Worm (Caenorhabditis elegans) whole organism, L4 larva: ENCODE measurements around the gene sre-5.
A peak's percentile ranks its signal among the peaks of the same experiment; 100 is the strongest.

Source experiments
- F10B5.3 ChIP-seq: sonication (generic microtip); optimal IDR thresholded peaks from 2 replicates; lab custom pipeline; 2016; ENCODE audit warnings: mild to moderate bottlenecking, missing genetic modification characterization, missing compliant biosample characterization
- T20F7.1 ChIP-seq: fragments of 200-800 bp; sonication (Bioruptor generic); optimal IDR thresholded peaks from 2 replicates; lab custom pipeline; 2018; ENCODE audit warnings: mild to moderate bottlenecking, missing genetic modification characterization, missing compliant biosample characterization
- T26A8.4 ChIP-seq: fragments of 200-800 bp; sonication (Bioruptor generic); IDR thresholded peaks from 2 replicates; pipeline ENCODE4 v1.3.6; 2022; ENCODE audit warnings: missing genetic modification characterization, missing compliant biosample characterization
- aha-1 ChIP-seq: fragments of 150-350 bp; peaks from one replicate; lab custom pipeline; 2014; ENCODE audit warnings: missing biosample characterization, missing genetic modification characterization
- ceh-28 ChIP-seq: fragments of 150-350 bp; optimal IDR thresholded peaks from 2 replicates; lab custom pipeline; 2014; ENCODE audit warnings: missing biosample characterization, missing genetic modification reagents, missing genetic modification characterization
- ceh-44 ChIP-seq: fragments of 200-800 bp; sonication (Bioruptor generic); IDR thresholded peaks from 2 replicates; pipeline ENCODE4 v1.3.6; 2022; ENCODE audit warnings: missing genetic modification reagents, missing genetic modification characterization, missing compliant biosample characterization
- ces-1 ChIP-seq: fragments of 150-350 bp; sonication (generic microtip); optimal IDR thresholded peaks from 4 replicates; lab custom pipeline; 2014; ENCODE audit warnings: missing biosample characterization, missing genetic modification reagents, missing genetic modification characterization
- ctbp-1 ChIP-seq: fragments of 200-800 bp; sonication (Bioruptor generic); IDR thresholded peaks from 2 replicates; pipeline ENCODE4 v1.3.6; 2022; ENCODE audit warnings: missing genetic modification reagents, missing genetic modification characterization, missing compliant biosample characterization
- daf-12 ChIP-seq: fragments of 150-350 bp; optimal IDR thresholded peaks from 2 replicates; lab custom pipeline; 2014; ENCODE audit warnings: missing biosample characterization, missing genetic modification reagents, missing genetic modification characterization
- dmd-6 ChIP-seq: fragments of 200-800 bp; sonication (Bioruptor generic); IDR thresholded peaks from 2 replicates; pipeline ENCODE4 v1.3.6; 2022; ENCODE audit warnings: missing genetic modification reagents, missing genetic modification characterization, missing compliant biosample characterization
- dpl-1 ChIP-seq: fragments of 150-350 bp; optimal IDR thresholded peaks from 2 replicates; lab custom pipeline; 2014; ENCODE audit warnings: missing biosample characterization, missing genetic modification reagents, missing genetic modification characterization
- dve-1 ChIP-seq: sonication (generic microtip); optimal IDR thresholded peaks from 2 replicates; lab custom pipeline; 2017; ENCODE audit warnings: antibody characterized with exemption, mild to moderate bottlenecking, missing genetic modification characterization, missing compliant biosample characterization; ENCODE audit not compliant: insufficient read depth
- egl-43 ChIP-seq: fragments of 200-800 bp; sonication (Bioruptor generic); IDR thresholded peaks from 2 replicates; pipeline ENCODE4 v1.3.6; 2022; ENCODE audit warnings: missing genetic modification reagents, missing genetic modification characterization, missing compliant biosample characterization
- fkh-10 ChIP-seq: fragments of 150-350 bp; optimal IDR thresholded peaks from 2 replicates; lab custom pipeline; 2014; ENCODE audit warnings: missing biosample characterization, missing genetic modification reagents, missing genetic modification characterization
- hif-1 ChIP-seq, 2 experiments: sonication (generic microtip); optimal IDR thresholded peaks; 2 replicates each; lab custom pipeline; 2016 to 2017; ENCODE audit warnings: missing compliant biosample characterization in 2 of 2, missing genetic modification characterization in 2 of 2, missing genetic modification reagents in 2 of 2, missing genotype in 2 of 2, mild to moderate bottlenecking in 1 of 2
- hlh-11 ChIP-seq: fragments of 200-800 bp; sonication (Bioruptor generic); optimal IDR thresholded peaks from 2 replicates; lab custom pipeline; 2018; ENCODE audit warnings: mild to moderate bottlenecking, missing genetic modification characterization, missing compliant biosample characterization
- hlh-30 ChIP-seq: sonication (generic microtip); optimal IDR thresholded peaks from 2 replicates; lab custom pipeline; 2017; ENCODE audit warnings: antibody characterized with exemption, mild to moderate bottlenecking, missing genetic modification characterization, missing compliant biosample characterization; ENCODE audit not compliant: insufficient read depth
- hmg-1.1 ChIP-seq: fragments of 200-800 bp; sonication (Bioruptor generic); IDR thresholded peaks from 2 replicates; pipeline ENCODE4 v1.3.6; 2022; ENCODE audit warnings: missing genetic modification reagents, missing genetic modification characterization, missing compliant biosample characterization
- lim-7 ChIP-seq: fragments of 200-800 bp; sonication (Bioruptor generic); IDR thresholded peaks from 2 replicates; pipeline ENCODE4 v1.3.6; 2022; ENCODE audit warnings: missing genetic modification characterization, missing compliant biosample characterization
- lin-13 ChIP-seq: fragments of 150-350 bp; optimal IDR thresholded peaks from 2 replicates; lab custom pipeline; 2014; ENCODE audit warnings: missing biosample characterization, missing genetic modification reagents, missing genetic modification characterization
- lin-38 ChIP-seq: fragments of 200-800 bp; sonication (Bioruptor generic); IDR thresholded peaks from 2 replicates; pipeline ENCODE4 v1.3.6; 2022; ENCODE audit warnings: missing genetic modification reagents, missing genetic modification characterization, missing compliant biosample characterization
- lsy-2 ChIP-seq, 2 experiments: fragments of 150-350 bp in 1 of 2; sonication (generic microtip) in 1 of 2; optimal IDR thresholded peaks; 2 replicates each; lab custom pipeline; 2014 to 2017; ENCODE audit warnings: missing biosample characterization in 2 of 2, missing genetic modification characterization in 2 of 2
- madf-9 ChIP-seq: fragments of 200-800 bp; sonication (Bioruptor generic); conservative IDR thresholded peaks from 2 replicates; pipeline ENCODE4 v1.3.6; 2022; ENCODE audit warnings: missing genetic modification reagents, missing genetic modification characterization, missing compliant biosample characterization
- mdl-1 ChIP-seq, 2 experiments: fragments of 150-350 bp in 1 of 2; sonication (generic microtip) in 1 of 2; optimal IDR thresholded peaks; 2 replicates each; lab custom pipeline; 2014 to 2017; ENCODE audit warnings: missing biosample characterization in 2 of 2, missing genetic modification characterization in 2 of 2
- mep-1 ChIP-seq: fragments of 150-350 bp; sonication (generic microtip); optimal IDR thresholded peaks from 3 replicates; lab custom pipeline; 2014; ENCODE audit warnings: missing biosample characterization, missing genetic modification characterization
- mes-2 ChIP-seq: sonication (generic microtip); optimal IDR thresholded peaks from 2 replicates; lab custom pipeline; 2016; ENCODE audit warnings: missing genotype, mild to moderate bottlenecking, missing genetic modification characterization, missing compliant biosample characterization; ENCODE audit not compliant: poor library complexity, severe bottlenecking
- mxl-2 ChIP-seq: fragments of 200-800 bp; sonication (Bioruptor generic); conservative IDR thresholded peaks from 2 replicates; pipeline ENCODE4 v1.3.6; 2022; ENCODE audit warnings: missing genetic modification reagents, missing genetic modification characterization, missing compliant biosample characterization
- mxl-3 ChIP-seq: fragments of 200-800 bp; sonication (Bioruptor generic); optimal IDR thresholded peaks from 2 replicates; lab custom pipeline; 2018; ENCODE audit warnings: mild to moderate bottlenecking, missing genetic modification characterization, missing compliant biosample characterization
- nhr-28 ChIP-seq: fragments of 150-350 bp; optimal IDR thresholded peaks from 2 replicates; lab custom pipeline; 2014; ENCODE audit warnings: missing biosample characterization, missing genetic modification characterization
- nhr-42 ChIP-seq: fragments of 200-800 bp; sonication (Bioruptor generic); IDR thresholded peaks from 2 replicates; pipeline ENCODE4 v1.3.6; 2022; ENCODE audit warnings: missing genetic modification characterization, missing compliant biosample characterization
- nhr-77 ChIP-seq: fragments of 150-350 bp; optimal IDR thresholded peaks from 2 replicates; lab custom pipeline; 2014; ENCODE audit warnings: missing biosample characterization, missing genetic modification characterization
- php-3 ChIP-seq: fragments of 200-800 bp; sonication (Bioruptor generic); IDR thresholded peaks from 2 replicates; pipeline ENCODE4 v1.3.6; 2022; ENCODE audit warnings: missing genetic modification reagents, missing genetic modification characterization, missing compliant biosample characterization
- rbr-2 ChIP-seq: sonication (generic microtip); optimal IDR thresholded peaks from 2 replicates; lab custom pipeline; 2016; ENCODE audit warnings: missing genotype, missing genetic modification characterization, missing compliant biosample characterization
- sdz-12 ChIP-seq: fragments of 200-800 bp; sonication (Bioruptor generic); optimal IDR thresholded peaks from 2 replicates; lab custom pipeline; 2018; ENCODE audit warnings: mild to moderate bottlenecking, missing genetic modification characterization, missing compliant biosample characterization
- set-16 ChIP-seq: fragments of 200-800 bp; sonication (Bioruptor generic); IDR thresholded peaks from 2 replicates; pipeline ENCODE4 v1.3.6; 2022; ENCODE audit warnings: missing genetic modification reagents, missing genetic modification characterization, missing compliant biosample characterization
- snpc-1.2 ChIP-seq: fragments of 200-800 bp; sonication (Bioruptor generic); IDR thresholded peaks from 2 replicates; pipeline ENCODE4 v1.3.6; 2022; ENCODE audit warnings: missing genetic modification reagents, missing genetic modification characterization, missing compliant biosample characterization
- unc-62 ChIP-seq, 3 experiments: fragments of 150-350 bp in 1 of 3; sonication (generic microtip); optimal IDR thresholded peaks in 2 of 3; peaks in 1 of 3; 1 replicate in 1 of 3; 2 replicates in 2 of 3; lab custom pipeline; 2014 to 2017; ENCODE audit warnings: missing biosample characterization in 3 of 3, missing genetic modification characterization in 3 of 3, missing genetic modification reagents in 3 of 3, missing genotype in 1 of 3

The sre-5 gene

ce11 chrIV:3564901-3565300 lies at the start of gene sre-5:
sre-5 (plus strand) TSS chrIV:3565201.
- no peak for TF ChIP-seq php-3 (GFP tag; lab: Robert Waterston, UW)
- TF ChIP-seq mdl-1 (tag; optimal IDR thresholded peaks at IDR 0.05; lab: Kevin White, UChicago) = no peak
- TF ChIP-seq mxl-2 (GFP tag; lab: Robert Waterston, UW) = no peak
- no peak for TF ChIP-seq sdz-12
- TF ChIP-seq aha-1 (tag; lab: Kevin White, UChicago) = peak; percentile 12
- no peak for TF ChIP-seq dpl-1 (GFP tag; lab: Kevin White, UChicago)

ce11 chrIV:3515412-3516046 lies 49.5 kb upstream of the sre-5 start:
- TF ChIP-seq mdl-1 (tag; optimal IDR thresholded peaks at IDR 0.05; lab: Kevin White, UChicago) (peak in 1 of 2 experiments; percentile 13), nhr-77 (tag; lab: Kevin White, UChicago) (no peak), mxl-3 (peak; percentile 43), hlh-30 (tag; lab: Kevin White, UChicago) (peak; percentile 60), mep-1 (peak; percentile 60), set-16 (GFP tag; lab: Robert Waterston, UW) (peak; percentile 74), daf-12 (no peak), ceh-28 (tag; lab: Kevin White, UChicago) (peak; percentile 50), ces-1 (GFP tag; lab: Kevin White, UChicago) (no peak), fkh-10 (peak; percentile 28), aha-1 (tag; lab: Kevin White, UChicago) (peak; percentile 47), dpl-1 (GFP tag; lab: Kevin White, UChicago) (peak; percentile 42), dmd-6 (GFP tag; lab: Robert Waterston, UW) (peak; percentile 36; the same call in 1 of the 2 replicates), lsy-2 (tag; optimal IDR thresholded peaks at IDR 0.05; lab: Kevin White, UChicago) (peak in 1 of 2 experiments; percentile 64), T26A8.4 (GFP tag; lab: Robert Waterston, UW) (0 out of 2 replicates have a peak, but pooled peaks have one; percentile 12), hif-1 (tag; optimal IDR thresholded peaks at IDR 0.05; lab: Kevin White, UChicago) (peak in 1 of 2 experiments; percentile 13), egl-43 (GFP tag; lab: Robert Waterston, UW) (peak; percentile 68; the same call in 1 of the 2 replicates), lin-13 (no peak), mes-2 (tag; lab: Kevin White, UChicago) (peak; percentile 68), hmg-1.1 (GFP tag; lab: Robert Waterston, UW) (peak; percentile 78), lin-38 (GFP tag; lab: Robert Waterston, UW) (peak; percentile 48; the same call in 1 of the 2 replicates), snpc-1.2 (GFP tag; lab: Robert Waterston, UW) (no peak), dve-1 (tag; lab: Kevin White, UChicago) (peak; percentile 48), lim-7 (GFP tag; lab: Robert Waterston, UW) (0 out of 2 replicates have a peak, but pooled peaks have one; percentile 33), hlh-11 (peak; percentile 51), ceh-44 (GFP tag; lab: Robert Waterston, UW) (0 out of 2 replicates have a peak, but pooled peaks have one; percentile 6), madf-9 (GFP tag; lab: Robert Waterston, UW) (no peak), ctbp-1 (GFP tag; lab: Robert Waterston, UW) (0 out of 2 replicates have a peak, but pooled peaks have one; percentile 26), nhr-28 (tag; lab: Kevin White, UChicago) (peak; percentile 18), unc-62 (GFP tag; optimal IDR thresholded peaks at IDR 0.05 in 1 of 2; lab: Kevin White, UChicago) (peak in 1 of 2 experiments; percentile 96), unc-62 (tag; optimal IDR thresholded peaks at IDR 0.05; lab: Kevin White, UChicago) (no peak), rbr-2 (peak; percentile 63)

- TF ChIP-seq unc-62 (GFP tag; optimal IDR thresholded peaks at IDR 0.05 in 1 of 2; lab: Kevin White, UChicago) = peak in 1 of 2 experiments; percentile 11
- no peak for TF ChIP-seq unc-62 (tag; optimal IDR thresholded peaks at IDR 0.05; lab: Kevin White, UChicago)
- TF ChIP-seq T26A8.4 (GFP tag; lab: Robert Waterston, UW) = no peak
- no peak for TF ChIP-seq hlh-11
- no peak for TF ChIP-seq T20F7.1 (GFP tag; lab: Kevin White, UChicago)
- no peak for TF ChIP-seq F10B5.3 (tag; lab: Kevin White, UChicago)
- TF ChIP-seq nhr-42 = no peak
Observed at ce11 chrIV:3516586-3516985, 48.4 kb upstream of the sre-5 start, which contains the start of gene unc-33. unc-33 (plus strand) TSS chrIV:3516886.
